Worm (Caenorhabditis elegans): Measurements from ENCODE around the gene pgp-1.

Gene pgp-1

DNA sequence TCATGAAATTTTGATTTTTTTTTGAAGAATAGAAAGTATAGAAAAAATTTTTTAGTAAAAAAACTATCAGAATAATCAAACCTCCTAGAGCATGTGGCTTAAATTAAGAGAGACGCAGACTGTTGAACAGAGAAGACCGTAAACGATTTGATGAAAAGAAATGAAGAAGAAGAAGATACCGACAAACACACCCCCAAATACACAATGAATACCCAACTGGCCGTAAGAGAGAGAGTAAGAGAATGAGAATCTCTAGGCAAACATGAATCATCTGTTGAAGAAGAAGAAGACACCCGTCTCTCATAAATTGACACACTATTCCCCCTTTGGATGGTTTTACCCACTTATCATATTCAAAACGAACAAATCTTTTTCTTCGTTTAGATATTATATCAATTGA lies 34.9 kb upstream of the pgp-1 start:
- no peak for TF ChIP-seq K11D2.4 (GFP tag; IDR thresholded peaks at IDR 0.05)
- TF ChIP-seq tbx-9 (tag; optimal IDR thresholded peaks at IDR 0.05; ENCODE audit: borderline replicate concordance), result no peak

DNA sequence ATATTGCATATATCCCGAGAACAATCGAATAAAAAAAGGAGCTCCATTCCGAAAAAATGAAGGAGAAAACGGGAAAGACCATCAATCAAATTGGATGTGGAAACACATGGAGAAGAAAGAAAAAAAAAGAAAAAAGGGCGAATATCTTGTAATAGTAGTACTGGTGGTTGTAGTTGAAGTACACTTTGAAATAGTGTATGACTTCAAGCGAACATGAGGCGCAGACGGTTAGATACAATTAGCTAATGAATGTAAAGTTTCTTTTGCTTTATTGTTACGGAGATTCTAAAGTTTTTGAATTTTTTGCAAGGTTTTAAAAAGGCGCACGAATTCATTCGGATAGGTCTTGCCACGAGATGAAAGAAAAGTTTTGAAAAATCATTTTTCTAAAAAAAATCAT lies 33.5 kb upstream of the pgp-1 start:
- TF ChIP-seq ccch-3 (GFP tag; optimal IDR thresholded peaks at IDR 0.05) (no peak), F39B2.1 (GFP tag; IDR thresholded peaks at IDR 0.05) (no peak), ZK185.1 (tag; optimal IDR thresholded peaks at IDR 0.05; ENCODE audit: poor library complexity, severe bottlenecking) (no peak), ekl-4 (GFP tag; IDR thresholded peaks at IDR 0.05) (no peak), nhr-27 (tag; optimal IDR thresholded peaks at IDR 0.05) (no peak), B0019.2 (GFP tag; conservative IDR thresholded peaks at IDR 0.05) (no peak), bed-2 (GFP tag; IDR thresholded peaks at IDR 0.05) (no peak), sptf-2 (GFP tag; optimal IDR thresholded peaks at IDR 0.05) (no peak), unc-130 (GFP tag; optimal IDR thresholded peaks at IDR 0.05) (no peak), Y95B8A.8 (GFP tag; IDR thresholded peaks at IDR 0.05) (no peak)

DNA sequence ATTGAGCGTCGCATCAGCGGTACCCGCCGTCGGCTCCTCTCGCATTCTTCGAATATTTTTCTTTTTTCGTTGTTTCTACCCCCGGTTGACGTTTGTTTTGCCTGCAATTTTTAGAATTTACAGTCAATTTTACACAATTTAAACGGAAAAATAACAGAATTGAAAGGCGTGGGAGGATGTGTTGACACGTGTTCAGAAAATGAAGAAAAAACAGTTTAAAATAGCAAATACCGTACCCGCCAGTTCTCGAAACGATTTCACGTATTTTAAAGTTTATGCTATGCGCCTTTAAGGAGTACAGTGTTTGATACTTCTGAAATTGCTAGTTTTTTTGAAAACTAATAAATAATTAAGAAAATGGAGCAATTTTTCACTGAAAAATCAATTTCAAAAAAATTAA lies 32.0 kb upstream of the pgp-1 start, which contains the start of gene ark-1:
ark-1 (minus strand) TSS at position 101 of the 400 bp plus-strand sequence.
- TF ChIP-seq lsl-1 (GFP tag; optimal IDR thresholded peaks at IDR 0.05) (peak; percentile 22), T26A5.8 (tag; optimal IDR thresholded peaks at IDR 0.05) (no peak), hlh-26 (GFP tag; conservative IDR thresholded peaks at IDR 0.05) (no peak)

DNA sequence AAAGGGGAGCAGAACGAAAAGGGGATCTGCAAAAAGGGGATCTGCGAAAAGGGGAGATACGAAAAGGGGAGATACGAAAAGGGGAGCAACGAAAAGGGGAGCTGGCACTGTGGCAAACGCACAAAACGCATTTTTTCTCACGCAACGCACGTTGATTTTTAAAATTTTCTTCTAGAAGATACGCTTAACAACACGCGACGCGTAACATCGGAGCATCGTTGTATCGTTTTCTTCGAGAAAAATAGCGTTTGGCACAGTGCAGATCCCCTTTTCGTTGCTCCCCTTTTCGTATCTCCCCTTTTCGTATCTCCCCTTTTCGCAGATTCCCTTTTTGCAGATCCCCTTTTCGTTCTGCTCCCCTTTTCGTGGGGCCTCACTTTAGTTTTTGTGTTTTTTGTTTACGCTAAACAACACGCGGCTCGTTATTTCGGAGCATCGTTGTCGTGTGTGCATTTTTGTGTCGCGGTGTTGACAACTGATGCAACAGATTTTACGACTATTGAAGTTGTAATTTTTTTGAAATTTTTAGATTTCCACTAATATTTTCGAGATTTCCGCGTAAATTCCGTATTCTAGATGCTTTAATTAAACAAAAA lies 22.6 kb upstream of the pgp-1 start:
- TF ChIP-seq B0019.2 (GFP tag; conservative IDR thresholded peaks at IDR 0.05) (peak; percentile 70), Y53G8AR.9 (GFP tag; conservative IDR thresholded peaks at IDR 0.05) (0 out of 2 replicates have a peak, but pooled peaks have one; percentile 8), rcor-1 (GFP tag; IDR thresholded peaks at IDR 0.05) (peak; percentile 82), F33H1.4 (GFP tag; IDR thresholded peaks at IDR 0.05) (peak; percentile 54), hsf-1 (GFP tag; IDR thresholded peaks at IDR 0.05) (peak; percentile 67), snpc-4 (GFP tag; optimal IDR thresholded peaks at IDR 0.05) (peak; percentile 34), snpc-4 (tag; optimal IDR thresholded peaks at IDR 0.05) (peak in 1 of 4 experiments; percentile 43), D2030.7 (GFP tag; IDR thresholded peaks at IDR 0.05) (peak; percentile 96), Y67H2A.10 (GFP tag; conservative IDR thresholded peaks at IDR 0.05) (peak; percentile 75; the same call in 1 of the 2 replicates), athp-1 (tag; optimal IDR thresholded peaks at IDR 0.05) (peak; percentile 25), ceh-91 (GFP tag; IDR thresholded peaks at IDR 0.05) (peak; percentile 87), attf-6 (GFP tag; IDR thresholded peaks at IDR 0.05) (peak; percentile 83), lir-1 (GFP tag; conservative IDR thresholded peaks at IDR 0.05) (peak; percentile 51; the same call in 1 of the 2 replicates), madf-6 (GFP tag; IDR thresholded peaks at IDR 0.05) (peak; percentile 72), bed-1 (GFP tag; IDR thresholded peaks at IDR 0.05) (0 out of 2 replicates have a peak, but pooled peaks have one; percentile 27), Y95B8A.8 (GFP tag; IDR thresholded peaks at IDR 0.05) (peak; percentile 82), madf-8 (GFP tag; conservative IDR thresholded peaks at IDR 0.05) (peak; percentile 37), dpl-1 (GFP tag; optimal IDR thresholded peaks at IDR 0.05) (peak; percentile 21), F49E8.2 (tag; optimal IDR thresholded peaks at IDR 0.05; ENCODE audit: insufficient read depth) (peak; percentile 36), bed-2 (GFP tag; IDR thresholded peaks at IDR 0.05) (peak; percentile 58; the same call in 1 of the 2 replicates), lin-54 (GFP tag; optimal IDR thresholded peaks at IDR 0.05) (peak; percentile 21), madf-10 (tag; optimal IDR thresholded peaks at IDR 0.05) (peak; percentile 9), ceh-100 (GFP tag; IDR thresholded peaks at IDR 0.05) (peak; percentile 98), pbrm-1 (GFP tag; IDR thresholded peaks at IDR 0.05) (peak; percentile 77), efl-1 (GFP tag; optimal IDR thresholded peaks at IDR 0.05) (peak; percentile 26), egrh-3 (GFP tag; IDR thresholded peaks at IDR 0.05) (0 out of 2 replicates have a peak, but pooled peaks have one; percentile 61), attf-3 (GFP tag; conservative IDR thresholded peaks at IDR 0.05) (peak; percentile 99), lsl-1 (GFP tag; optimal IDR thresholded peaks at IDR 0.05) (peak; percentile 51), ztf-28 (GFP tag; IDR thresholded peaks at IDR 0.05) (peak; percentile 93), mcd-1 (GFP tag; IDR thresholded peaks at IDR 0.05) (peak; percentile 63)
